Worm (Caenorhabditis elegans) whole organism, late embryonic: ENCODE results near the gene snx-1.

Experiments used
- C08G9.2 ChIP-seq: sonication (generic microtip); optimal IDR thresholded peaks from 2 replicates; lab custom pipeline; 2016; ENCODE audit warnings: mild to moderate bottlenecking, missing genetic modification characterization, moderate library complexity, missing compliant biosample characterization
- C38D4.7 ChIP-seq: fragments of 200-800 bp; sonication (Bioruptor generic); optimal IDR thresholded peaks from 2 replicates; lab custom pipeline; 2018; ENCODE audit warnings: mild to moderate bottlenecking, missing genetic modification characterization, moderate library complexity, missing compliant biosample characterization
- F13H6.1 ChIP-seq: sonication (generic microtip); optimal IDR thresholded peaks from 2 replicates; lab custom pipeline; 2016; ENCODE audit warnings: missing genetic modification characterization, missing compliant biosample characterization
- K02D7.2 ChIP-seq: sonication (generic microtip); optimal IDR thresholded peaks from 2 replicates; lab custom pipeline; 2017; ENCODE audit warnings: mild to moderate bottlenecking, missing genetic modification characterization, missing compliant biosample characterization
- K09A11.1 ChIP-seq: sonication (generic microtip); optimal IDR thresholded peaks from 2 replicates; lab custom pipeline; 2017; ENCODE audit warnings: antibody characterized with exemption, mild to moderate bottlenecking, missing genetic modification characterization, missing compliant biosample characterization; ENCODE audit not compliant: insufficient read depth
- T23F11.4 ChIP-seq: fragments of 200-800 bp; sonication (Bioruptor generic); optimal IDR thresholded peaks from 2 replicates; lab custom pipeline; 2018; ENCODE audit warnings: mild to moderate bottlenecking, missing genetic modification characterization, missing compliant biosample characterization
- Y22D7AL.16 ChIP-seq: sonication (generic microtip); optimal IDR thresholded peaks from 2 replicates; lab custom pipeline; 2016; ENCODE audit warnings: missing genetic modification characterization, missing compliant biosample characterization
- ahr-1 ChIP-seq: sonication (generic microtip); optimal IDR thresholded peaks from 2 replicates; lab custom pipeline; 2016; ENCODE audit warnings: missing genetic modification characterization, missing compliant biosample characterization
- ama-1 ChIP-seq: fragments of 150-350 bp; optimal IDR thresholded peaks from 2 replicates; lab custom pipeline; 2014
- ceh-14 ChIP-seq: sonication (generic microtip); optimal IDR thresholded peaks from 2 replicates; lab custom pipeline; 2016; ENCODE audit warnings: missing genotype, missing genetic modification characterization, missing compliant biosample characterization
- ceh-19 ChIP-seq: fragments of 200-800 bp; sonication (Bioruptor generic); optimal IDR thresholded peaks from 2 replicates; lab custom pipeline; 2018; ENCODE audit warnings: mild to moderate bottlenecking, missing genetic modification characterization, missing compliant biosample characterization
- ceh-22 ChIP-seq: sonication (generic microtip); optimal IDR thresholded peaks from 2 replicates; lab custom pipeline; 2017; ENCODE audit warnings: missing biosample characterization, missing genetic modification characterization
- ceh-24 ChIP-seq: sonication (generic microtip); optimal IDR thresholded peaks from 2 replicates; lab custom pipeline; 2016; ENCODE audit warnings: mild to moderate bottlenecking, missing genetic modification characterization, missing compliant biosample characterization
- ceh-34 ChIP-seq: sonication (generic microtip); optimal IDR thresholded peaks from 2 replicates; lab custom pipeline; 2016; ENCODE audit warnings: mild to moderate bottlenecking, missing genetic modification characterization, missing compliant biosample characterization
- ceh-45 ChIP-seq: fragments of 200-800 bp; sonication (Bioruptor generic); IDR thresholded peaks from 2 replicates; pipeline ENCODE4 v1.3.6; 2022; ENCODE audit warnings: missing genetic modification reagents, missing genetic modification characterization, missing compliant biosample characterization
- ceh-6 ChIP-seq: fragments of 200-800 bp; sonication (Bioruptor generic); optimal IDR thresholded peaks from 2 replicates; lab custom pipeline; 2018; ENCODE audit warnings: mild to moderate bottlenecking, missing genetic modification characterization, missing compliant biosample characterization
- ceh-9 ChIP-seq: sonication (generic microtip); optimal IDR thresholded peaks from 2 replicates; lab custom pipeline; 2016; ENCODE audit warnings: mild to moderate bottlenecking, missing genetic modification characterization, inconsistent platforms, missing compliant biosample characterization
- dve-1 ChIP-seq: sonication (generic microtip); optimal IDR thresholded peaks from 2 replicates; lab custom pipeline; 2017; ENCODE audit warnings: antibody characterized with exemption, mild to moderate bottlenecking, missing genetic modification characterization, missing compliant biosample characterization
- fkh-10 ChIP-seq: fragments of 150-350 bp; optimal IDR thresholded peaks from 2 replicates; lab custom pipeline; 2014; ENCODE audit warnings: missing biosample characterization, missing genetic modification reagents, missing genetic modification characterization
- hlh-30 ChIP-seq: sonication (generic microtip); optimal IDR thresholded peaks from 2 replicates; lab custom pipeline; 2017; ENCODE audit warnings: antibody characterized with exemption, missing genetic modification characterization, missing compliant biosample characterization; ENCODE audit not compliant: insufficient read depth
- hlh-6 ChIP-seq: sonication (generic microtip); optimal IDR thresholded peaks from 2 replicates; lab custom pipeline; 2016; ENCODE audit warnings: missing genotype, missing genetic modification characterization, missing compliant biosample characterization
- hlh-8 ChIP-seq: sonication (generic microtip); optimal IDR thresholded peaks from 2 replicates; lab custom pipeline; 2016; ENCODE audit warnings: missing genotype, missing genetic modification characterization, missing compliant biosample characterization
- lim-6 ChIP-seq: sonication (generic microtip); optimal IDR thresholded peaks from 2 replicates; lab custom pipeline; 2016; ENCODE audit warnings: missing genetic modification characterization, missing compliant biosample characterization
- lin-11 ChIP-seq: fragments of 200-800 bp; sonication (Bioruptor generic); optimal IDR thresholded peaks from 2 replicates; lab custom pipeline; 2018; ENCODE audit warnings: mild to moderate bottlenecking, missing genetic modification characterization, missing compliant biosample characterization
- nhr-232 ChIP-seq: sonication (generic microtip); optimal IDR thresholded peaks from 2 replicates; lab custom pipeline; 2016; ENCODE audit warnings: missing genetic modification characterization, missing compliant biosample characterization
- npax-4 ChIP-seq: sonication (generic microtip); optimal IDR thresholded peaks from 2 replicates; lab custom pipeline; 2016; ENCODE audit warnings: missing genetic modification characterization, missing compliant biosample characterization
- odd-2 ChIP-seq: sonication (generic microtip); optimal IDR thresholded peaks from 2 replicates; lab custom pipeline; 2017; ENCODE audit warnings: antibody characterized with exemption, mild to moderate bottlenecking, missing genetic modification characterization, missing compliant biosample characterization
- pag-3 ChIP-seq: sonication (generic microtip); optimal IDR thresholded peaks from 2 replicates; lab custom pipeline; 2016; ENCODE audit warnings: missing compliant biosample characterization, missing genetic modification characterization, borderline replicate concordance
- pat-9 ChIP-seq: fragments of 200-800 bp; sonication (Bioruptor generic); optimal IDR thresholded peaks from 2 replicates; lab custom pipeline; 2018; ENCODE audit warnings: mild to moderate bottlenecking, missing genetic modification characterization, moderate library complexity, missing compliant biosample characterization
- pax-1 ChIP-seq: fragments of 150-350 bp; optimal IDR thresholded peaks from 2 replicates; lab custom pipeline; 2014; ENCODE audit warnings: missing biosample characterization, missing genetic modification characterization
- pros-1 ChIP-seq: fragments of 150-350 bp; optimal IDR thresholded peaks from 2 replicates; lab custom pipeline; 2014; ENCODE audit warnings: missing biosample characterization, missing genetic modification reagents, missing genetic modification characterization
- sox-4 ChIP-seq: sonication (generic microtip); optimal IDR thresholded peaks from 2 replicates; lab custom pipeline; 2017; ENCODE audit warnings: mild to moderate bottlenecking, missing genetic modification characterization, inconsistent platforms, missing compliant biosample characterization
- syd-9 ChIP-seq: sonication (generic microtip); optimal IDR thresholded peaks from 2 replicates; lab custom pipeline; 2016; ENCODE audit warnings: mild to moderate bottlenecking, missing genetic modification characterization, moderate library complexity, missing compliant biosample characterization
- tbx-2 ChIP-seq: sonication (generic microtip); optimal IDR thresholded peaks from 2 replicates; lab custom pipeline; 2016; ENCODE audit warnings: missing genetic modification characterization, missing compliant biosample characterization
- tbx-7 ChIP-seq: sonication (generic microtip); optimal IDR thresholded peaks from 2 replicates; lab custom pipeline; 2016; ENCODE audit warnings: missing genotype, missing genetic modification characterization, missing compliant biosample characterization
- unc-3 ChIP-seq, 2 experiments: fragments of 200-800 bp in 1 of 2; sonication (Bioruptor generic) in 1 of 2; sonication (generic microtip) in 1 of 2; conservative IDR thresholded peaks in 1 of 2; optimal IDR thresholded peaks in 1 of 2; 2 replicates each; pipeline versions ENCODE4 v1.3.6 to Lab custom; 2016 to 2022; ENCODE audit warnings: missing compliant biosample characterization in 2 of 2, missing genetic modification characterization in 2 of 2, missing genetic modification reagents in 1 of 2
- unc-42 ChIP-seq: sonication (generic microtip); optimal IDR thresholded peaks from 2 replicates; lab custom pipeline; 2016; ENCODE audit warnings: missing genotype, missing genetic modification characterization, missing compliant biosample characterization
- unc-55 ChIP-seq: sonication (generic microtip); optimal IDR thresholded peaks from 2 replicates; lab custom pipeline; 2017; ENCODE audit warnings: missing biosample characterization, missing genetic modification reagents, missing genetic modification characterization
- unc-86 ChIP-seq: sonication (generic microtip); optimal IDR thresholded peaks from 2 replicates; lab custom pipeline; 2016; ENCODE audit warnings: missing genetic modification characterization, missing compliant biosample characterization
- zip-5 ChIP-seq: sonication (generic microtip); optimal IDR thresholded peaks from 2 replicates; lab custom pipeline; 2016; ENCODE audit warnings: missing genetic modification characterization, missing compliant biosample characterization
- ztf-16 ChIP-seq: sonication (generic microtip); optimal IDR thresholded peaks from 2 replicates; lab custom pipeline; 2017; ENCODE audit warnings: missing genetic modification characterization, missing compliant biosample characterization

snx-1 gene

ce11 chrX:1162019-1162418 is 33.2 kb downstream of the snx-1 start, which contains the start of gene tmc-1:
tmc-1 (plus strand) TSS chrX:1162207.
- TF ChIP-seq tbx-7 (tag; lab: Kevin White, UChicago), result no peak
- TF ChIP-seq unc-42 (tag; lab: Kevin White, UChicago), result peak; percentile 73

ce11 chrX:1167234-1167633 is 38.4 kb downstream of the snx-1 start:
- TF ChIP-seq zip-5 (tag; lab: Kevin White, UChicago), result no peak
- TF ChIP-seq odd-2, result no peak
- TF ChIP-seq sox-4 (tag; lab: Kevin White, UChicago), result no peak
- TF ChIP-seq syd-9 (tag; lab: Kevin White, UChicago), result no peak
- TF ChIP-seq ceh-6 (GFP tag; lab: Kevin White, UChicago), result no peak
- no peak for TF ChIP-seq Y22D7AL.16 (tag; lab: Kevin White, UChicago)
- TF ChIP-seq fkh-10 (GFP tag; lab: Kevin White, UChicago), result no peak
- no peak for TF ChIP-seq ceh-34 (tag; lab: Kevin White, UChicago)
- no peak for TF ChIP-seq ceh-45 (GFP tag; lab: Robert Waterston, UW)
- no peak for TF ChIP-seq C08G9.2
- no peak for TF ChIP-seq hlh-6
- no peak for TF ChIP-seq ceh-22 (tag; lab: Kevin White, UChicago)
- TF ChIP-seq T23F11.4 (GFP tag; lab: Kevin White, UChicago), result no peak

ce11 chrX:1171617-1172016 is 42.8 kb downstream of the snx-1 start:
- TF ChIP-seq ama-1 (lab: Kevin White, UChicago) (no peak), dve-1 (tag; lab: Kevin White, UChicago) (no peak), K09A11.1 (tag; lab: Kevin White, UChicago) (no peak), ceh-14 (no peak), tbx-2 (tag; lab: Kevin White, UChicago) (no peak), unc-86 (tag; lab: Kevin White, UChicago) (no peak), unc-55 (no peak), pax-1 (no peak), K02D7.2 (tag; lab: Kevin White, UChicago) (no peak), pag-3 (tag; lab: Kevin White, UChicago) (no peak)
- TF ChIP-seq, all 69 proteins: peak for 0

- TF ChIP-seq odd-2 (no peak), hlh-30 (tag; lab: Kevin White, UChicago) (no peak), K09A11.1 (tag; lab: Kevin White, UChicago) (no peak), ceh-34 (tag; lab: Kevin White, UChicago) (no peak)
Observed at ce11 chrX:1172024-1172423, 43.2 kb downstream of the snx-1 start.

ce11 chrX:1179984-1180383 is 51.2 kb downstream of the snx-1 start, which contains the start of gene hot-8:
hot-8 (plus strand) TSS chrX:1180284.
- no peak for TF ChIP-seq ceh-19
- TF ChIP-seq lim-6 (tag; lab: Kevin White, UChicago), result no peak
- no peak for TF ChIP-seq ztf-16 (tag; lab: Kevin White, UChicago)
- TF ChIP-seq pros-1 (tag; lab: Kevin White, UChicago), result no peak
- no peak for TF ChIP-seq hlh-8 (tag; lab: Kevin White, UChicago)
- no peak for TF ChIP-seq npax-4
- no peak for TF ChIP-seq unc-3 (GFP tag; conservative IDR thresholded peaks at IDR 0.05; lab: Robert Waterston, UW)
- TF ChIP-seq unc-3 (tag; optimal IDR thresholded peaks at IDR 0.05; lab: Kevin White, UChicago), result no peak
- no peak for TF ChIP-seq pat-9 (tag; lab: Kevin White, UChicago)
- TF ChIP-seq odd-2, result no peak
- TF ChIP-seq ahr-1 (tag; lab: Kevin White, UChicago), result no peak
- no peak for TF ChIP-seq lin-11 (tag; lab: Kevin White, UChicago)
- TF ChIP-seq ceh-9, result no peak
- TF ChIP-seq ceh-34 (tag; lab: Kevin White, UChicago), result no peak
- TF ChIP-seq C08G9.2, result no peak
- TF ChIP-seq nhr-232 (tag; lab: Kevin White, UChicago), result no peak
- no peak for TF ChIP-seq ceh-24 (tag; lab: Kevin White, UChicago)
- no peak for TF ChIP-seq C38D4.7 (GFP tag; lab: Kevin White, UChicago)
- no peak for TF ChIP-seq F13H6.1 (tag; lab: Kevin White, UChicago)
